Worm (Caenorhabditis elegans) whole organism, midembryonic: Measurements from ENCODE around the gene aly-2.

Experiments used
- T22C8.4 ChIP-seq: fragments of 200-800 bp; sonication (Bioruptor generic); IDR thresholded peaks from 2 replicates; pipeline ENCODE4 v1.3.6; 2022; ENCODE audit warnings: missing genetic modification characterization, missing compliant biosample characterization
- flt-1 ChIP-seq: fragments of 200-800 bp; sonication (Bioruptor generic); IDR thresholded peaks from 2 replicates; pipeline ENCODE4 v1.3.6; 2022; ENCODE audit warnings: missing genetic modification characterization, missing compliant biosample characterization
- ref-1 ChIP-seq: fragments of 200-800 bp; sonication (Bioruptor generic); conservative IDR thresholded peaks from 2 replicates; pipeline ENCODE4 v1.3.6; 2022; ENCODE audit warnings: missing genetic modification reagents, missing genetic modification characterization, missing compliant biosample characterization
- ztf-29 ChIP-seq: fragments of 200-800 bp; sonication (Bioruptor generic); IDR thresholded peaks from 2 replicates; pipeline ENCODE4 v1.3.6; 2022; ENCODE audit warnings: missing genetic modification reagents, missing genetic modification characterization, missing compliant biosample characterization

- no peak for TF ChIP-seq flt-1 (GFP tag; lab: Robert Waterston, UW)
- TF ChIP-seq T22C8.4 (GFP tag; lab: Robert Waterston, UW) = no peak
- no peak for TF ChIP-seq ztf-29 (GFP tag; lab: Robert Waterston, UW)
- no peak for TF ChIP-seq ref-1
Observed at ce11 chrIV:9169764-9170163, 22.5 kb downstream of the aly-2 start.
